Worm (Caenorhabditis elegans): Measurements from ENCODE around the gene H25K10.4.

- TF ChIP-seq nhr-77 (tag; optimal IDR thresholded peaks at IDR 0.05): no peak
- no peak for TF ChIP-seq ama-1 (optimal IDR thresholded peaks at IDR 0.05)
- TF ChIP-seq zag-1 (tag; optimal IDR thresholded peaks at IDR 0.05): no peak
- TF ChIP-seq efl-3 (GFP tag; optimal IDR thresholded peaks at IDR 0.05): no peak
Measured at ce11 chrIV:16225747-16226146, at the start of gene H25K10.4.
